Fruit fly (Drosophila melanogaster): ENCODE results near the gene Ge-1.

DNA sequence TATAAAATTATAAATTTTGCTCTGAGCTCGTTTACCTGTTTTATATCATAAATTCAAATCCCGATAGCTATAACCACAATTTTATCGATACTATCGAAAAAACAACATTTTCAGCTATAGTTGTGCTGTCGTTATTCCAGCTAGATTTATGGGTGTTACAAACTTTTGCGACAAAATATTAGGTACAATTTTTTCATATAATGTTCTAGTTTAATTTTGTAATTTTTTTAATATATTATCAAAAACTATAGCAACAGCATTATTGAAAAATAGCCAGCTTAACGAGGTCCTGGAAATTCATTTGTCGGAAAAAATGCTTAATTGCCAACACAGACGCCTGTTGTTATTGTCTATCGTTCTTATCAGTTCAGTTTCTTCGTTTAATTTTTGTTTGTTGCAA is 9.6 kb downstream of the Ge-1 start, which contains the start of gene Wdr59:
- no peak for TF ChIP-seq psq (optimal IDR thresholded peaks at IDR 0.05)
- TF ChIP-seq usp (GFP tag; optimal IDR thresholded peaks at IDR 0.05) = no peak

Measured in whole organism.